Worm (Caenorhabditis elegans) whole organism, L4 larva: ENCODE measurements around the gene T25D3.4.

Source experiments
- D1046.2 ChIP-seq: fragments of 200-800 bp; sonication (Bioruptor generic); IDR thresholded peaks from 2 replicates; pipeline ENCODE4 v1.3.6; 2022; ENCODE audit warnings: missing genetic modification characterization, missing compliant biosample characterization
- F10B5.3 ChIP-seq: sonication (generic microtip); optimal IDR thresholded peaks from 2 replicates; lab custom pipeline; 2016; ENCODE audit warnings: mild to moderate bottlenecking, missing genetic modification characterization, missing compliant biosample characterization
- F26F4.8 ChIP-seq: fragments of 200-800 bp; sonication (Bioruptor generic); conservative IDR thresholded peaks from 2 replicates; pipeline ENCODE4 v1.3.6; 2022; ENCODE audit warnings: missing genetic modification characterization, missing compliant biosample characterization
- F37D6.2 ChIP-seq: sonication (generic microtip); optimal IDR thresholded peaks from 2 replicates; lab custom pipeline; 2016; ENCODE audit warnings: mild to moderate bottlenecking, missing genetic modification characterization, missing compliant biosample characterization
- F44E2.7 ChIP-seq: fragments of 200-800 bp; sonication (Bioruptor generic); IDR thresholded peaks from 2 replicates; pipeline ENCODE4 v2.1.2; 2022; ENCODE audit warnings: missing genetic modification characterization, missing compliant biosample characterization
- R02D3.7 ChIP-seq: fragments of 150-350 bp; sonication (generic microtip); optimal IDR thresholded peaks from 3 replicates; lab custom pipeline; 2014; ENCODE audit warnings: missing biosample characterization, missing genetic modification characterization
- T20F7.1 ChIP-seq: fragments of 200-800 bp; sonication (Bioruptor generic); optimal IDR thresholded peaks from 2 replicates; lab custom pipeline; 2018; ENCODE audit warnings: mild to moderate bottlenecking, missing genetic modification characterization, missing compliant biosample characterization
- Y105C5A.15 ChIP-seq: fragments of 200-800 bp; sonication (Bioruptor generic); IDR thresholded peaks from 2 replicates; pipeline ENCODE4 v1.3.6; 2022; ENCODE audit warnings: missing genetic modification characterization, missing compliant biosample characterization
- Y5F2A.4 ChIP-seq: fragments of 200-800 bp; sonication (Bioruptor generic); optimal IDR thresholded peaks from 2 replicates; lab custom pipeline; 2018; ENCODE audit warnings: mild to moderate bottlenecking, missing genetic modification characterization, missing compliant biosample characterization
- Y75B8A.6 ChIP-seq: fragments of 200-800 bp; sonication (Bioruptor generic); IDR thresholded peaks from 2 replicates; pipeline ENCODE4 v1.3.6; 2022; ENCODE audit warnings: missing genetic modification reagents, missing genetic modification characterization, missing compliant biosample characterization
- ZK337.2 ChIP-seq: fragments of 200-800 bp; sonication (Bioruptor generic); IDR thresholded peaks from 2 replicates; pipeline ENCODE4 v1.3.6; 2022; ENCODE audit warnings: missing genetic modification reagents, missing genetic modification characterization, missing compliant biosample characterization
- ZK546.5 ChIP-seq, 2 experiments: sonication (generic microtip); optimal IDR thresholded peaks; 2 replicates each; lab custom pipeline; 2017; ENCODE audit warnings: missing biosample characterization in 2 of 2, missing genetic modification characterization in 2 of 2
- aha-1 ChIP-seq: fragments of 150-350 bp; peaks from one replicate; lab custom pipeline; 2014; ENCODE audit warnings: missing biosample characterization, missing genetic modification characterization
- ama-1 ChIP-seq: fragments of 150-350 bp; optimal IDR thresholded peaks from 2 replicates; lab custom pipeline; 2014; ENCODE audit warnings: inconsistent platforms, mixed read lengths
- ceh-28 ChIP-seq: fragments of 150-350 bp; optimal IDR thresholded peaks from 2 replicates; lab custom pipeline; 2014; ENCODE audit warnings: missing biosample characterization, missing genetic modification reagents, missing genetic modification characterization
- ceh-82 ChIP-seq: sonication (generic microtip); optimal IDR thresholded peaks from 2 replicates; lab custom pipeline; 2017; ENCODE audit warnings: missing biosample characterization, missing genetic modification characterization
- cey-2 ChIP-seq: sonication (generic microtip); optimal IDR thresholded peaks from 3 replicates; lab custom pipeline; 2017; ENCODE audit warnings: missing genetic modification characterization, mild to moderate bottlenecking, missing compliant biosample characterization, antibody characterized with exemption, borderline replicate concordance; ENCODE audit not compliant: insufficient read depth
- daf-12 ChIP-seq: fragments of 150-350 bp; optimal IDR thresholded peaks from 2 replicates; lab custom pipeline; 2014; ENCODE audit warnings: missing biosample characterization, missing genetic modification reagents, missing genetic modification characterization
- daf-19 ChIP-seq: fragments of 200-800 bp; sonication (Bioruptor generic); conservative IDR thresholded peaks from 2 replicates; pipeline ENCODE4 v1.3.6; 2022; ENCODE audit warnings: missing genetic modification characterization, missing compliant biosample characterization
- dmd-6 ChIP-seq: fragments of 200-800 bp; sonication (Bioruptor generic); IDR thresholded peaks from 2 replicates; pipeline ENCODE4 v1.3.6; 2022; ENCODE audit warnings: missing genetic modification reagents, missing genetic modification characterization, missing compliant biosample characterization
- dmd-8 ChIP-seq: fragments of 200-800 bp; sonication (Bioruptor generic); IDR thresholded peaks from 2 replicates; pipeline ENCODE4 v1.3.6; 2022; ENCODE audit warnings: missing genetic modification characterization, missing compliant biosample characterization
- dmd-9 ChIP-seq: fragments of 200-800 bp; sonication (Bioruptor generic); IDR thresholded peaks from 2 replicates; pipeline ENCODE4 v1.3.6; 2022; ENCODE audit warnings: missing genetic modification reagents, missing genetic modification characterization, missing compliant biosample characterization
- egl-27 ChIP-seq: sonication (generic microtip); optimal IDR thresholded peaks from 3 replicates; lab custom pipeline; 2017; ENCODE audit warnings: missing biosample characterization, missing genetic modification reagents, missing genetic modification characterization
- fkh-10 ChIP-seq: fragments of 150-350 bp; optimal IDR thresholded peaks from 2 replicates; lab custom pipeline; 2014; ENCODE audit warnings: missing biosample characterization, missing genetic modification reagents, missing genetic modification characterization
- gei-8 ChIP-seq: fragments of 200-800 bp; sonication (Bioruptor generic); optimal IDR thresholded peaks from 2 replicates; lab custom pipeline; 2018; ENCODE audit warnings: mild to moderate bottlenecking, missing genetic modification characterization, missing compliant biosample characterization
- hif-1 ChIP-seq, 2 experiments: sonication (generic microtip); optimal IDR thresholded peaks; 2 replicates each; lab custom pipeline; 2016 to 2017; ENCODE audit warnings: missing compliant biosample characterization in 2 of 2, missing genetic modification characterization in 2 of 2, missing genetic modification reagents in 2 of 2, missing genotype in 2 of 2, mild to moderate bottlenecking in 1 of 2
- hlh-11 ChIP-seq: fragments of 200-800 bp; sonication (Bioruptor generic); optimal IDR thresholded peaks from 2 replicates; lab custom pipeline; 2018; ENCODE audit warnings: mild to moderate bottlenecking, missing genetic modification characterization, missing compliant biosample characterization
- hmg-1.1 ChIP-seq: fragments of 200-800 bp; sonication (Bioruptor generic); IDR thresholded peaks from 2 replicates; pipeline ENCODE4 v1.3.6; 2022; ENCODE audit warnings: missing genetic modification reagents, missing genetic modification characterization, missing compliant biosample characterization
- jun-1 ChIP-seq: fragments of 150-350 bp; optimal IDR thresholded peaks from 2 replicates; lab custom pipeline; 2014; ENCODE audit warnings: missing biosample characterization, missing genetic modification reagents, missing genetic modification characterization
- lin-13 ChIP-seq: fragments of 150-350 bp; optimal IDR thresholded peaks from 2 replicates; lab custom pipeline; 2014; ENCODE audit warnings: missing biosample characterization, missing genetic modification reagents, missing genetic modification characterization
- lin-29 ChIP-seq: fragments of 200-800 bp; sonication (Bioruptor generic); IDR thresholded peaks from 2 replicates; pipeline ENCODE4 v1.3.6; 2022; ENCODE audit warnings: missing genetic modification reagents, missing genetic modification characterization, missing compliant biosample characterization
- lir-3 ChIP-seq: sonication (generic microtip); optimal IDR thresholded peaks from 2 replicates; lab custom pipeline; 2016; ENCODE audit warnings: mild to moderate bottlenecking, missing genetic modification characterization, missing compliant biosample characterization
- mep-1 ChIP-seq: fragments of 150-350 bp; sonication (generic microtip); optimal IDR thresholded peaks from 3 replicates; lab custom pipeline; 2014; ENCODE audit warnings: missing biosample characterization, missing genetic modification characterization
- mxl-2 ChIP-seq: fragments of 200-800 bp; sonication (Bioruptor generic); conservative IDR thresholded peaks from 2 replicates; pipeline ENCODE4 v1.3.6; 2022; ENCODE audit warnings: missing genetic modification reagents, missing genetic modification characterization, missing compliant biosample characterization
- mxl-3 ChIP-seq: fragments of 200-800 bp; sonication (Bioruptor generic); optimal IDR thresholded peaks from 2 replicates; lab custom pipeline; 2018; ENCODE audit warnings: mild to moderate bottlenecking, missing genetic modification characterization, missing compliant biosample characterization
- nhr-10 ChIP-seq: fragments of 150-350 bp; optimal IDR thresholded peaks from 2 replicates; lab custom pipeline; 2014; ENCODE audit warnings: missing biosample characterization, missing genetic modification characterization
- nhr-102 ChIP-seq: sonication (generic microtip); optimal IDR thresholded peaks from 2 replicates; lab custom pipeline; 2016; ENCODE audit warnings: mild to moderate bottlenecking, missing genetic modification characterization, moderate library complexity, missing compliant biosample characterization
- nhr-111 ChIP-seq: fragments of 200-800 bp; sonication (Bioruptor generic); optimal IDR thresholded peaks from 2 replicates; lab custom pipeline; 2018; ENCODE audit warnings: mild to moderate bottlenecking, missing genetic modification characterization, missing compliant biosample characterization
- nhr-237 ChIP-seq: sonication (generic microtip); optimal IDR thresholded peaks from 2 replicates; lab custom pipeline; 2017; ENCODE audit warnings: missing biosample characterization, missing genetic modification characterization
- nhr-28 ChIP-seq: fragments of 150-350 bp; optimal IDR thresholded peaks from 2 replicates; lab custom pipeline; 2014; ENCODE audit warnings: missing biosample characterization, missing genetic modification characterization
- nhr-41 ChIP-seq: fragments of 200-800 bp; sonication (Bioruptor generic); IDR thresholded peaks from 2 replicates; pipeline ENCODE4 v1.3.6; 2022; ENCODE audit warnings: missing genetic modification reagents, missing genetic modification characterization, missing compliant biosample characterization
- nhr-77 ChIP-seq: fragments of 150-350 bp; optimal IDR thresholded peaks from 2 replicates; lab custom pipeline; 2014; ENCODE audit warnings: missing biosample characterization, missing genetic modification characterization
- rbr-2 ChIP-seq: sonication (generic microtip); optimal IDR thresholded peaks from 2 replicates; lab custom pipeline; 2016; ENCODE audit warnings: missing genotype, missing genetic modification characterization, missing compliant biosample characterization
- set-16 ChIP-seq: fragments of 200-800 bp; sonication (Bioruptor generic); IDR thresholded peaks from 2 replicates; pipeline ENCODE4 v1.3.6; 2022; ENCODE audit warnings: missing genetic modification reagents, missing genetic modification characterization, missing compliant biosample characterization
- skn-1 ChIP-seq: fragments of 150-350 bp; optimal IDR thresholded peaks from 2 replicates; lab custom pipeline; 2014; ENCODE audit warnings: missing biosample characterization, missing genetic modification characterization
- spr-1 ChIP-seq: sonication (generic microtip); optimal IDR thresholded peaks from 2 replicates; lab custom pipeline; 2016; ENCODE audit warnings: mild to moderate bottlenecking, missing genetic modification characterization, missing compliant biosample characterization
- unc-130 ChIP-seq: sonication (generic microtip); optimal IDR thresholded peaks from 2 replicates; lab custom pipeline; 2016; ENCODE audit warnings: missing genetic modification reagents, missing genetic modification characterization, missing compliant biosample characterization
- unc-39 ChIP-seq: sonication (generic microtip); optimal IDR thresholded peaks from 2 replicates; lab custom pipeline; 2017; ENCODE audit warnings: missing biosample characterization, missing genetic modification characterization
- zfp-3 ChIP-seq: fragments of 200-800 bp; sonication (Bioruptor generic); conservative IDR thresholded peaks from 2 replicates; pipeline ENCODE4 v1.3.6; 2022; ENCODE audit warnings: missing genetic modification reagents, missing genetic modification characterization, missing compliant biosample characterization
- ztf-7 ChIP-seq: fragments of 150-350 bp; optimal IDR thresholded peaks from 2 replicates; lab custom pipeline; 2014; ENCODE audit warnings: missing biosample characterization, missing genetic modification characterization

The T25D3.4 gene

DNA sequence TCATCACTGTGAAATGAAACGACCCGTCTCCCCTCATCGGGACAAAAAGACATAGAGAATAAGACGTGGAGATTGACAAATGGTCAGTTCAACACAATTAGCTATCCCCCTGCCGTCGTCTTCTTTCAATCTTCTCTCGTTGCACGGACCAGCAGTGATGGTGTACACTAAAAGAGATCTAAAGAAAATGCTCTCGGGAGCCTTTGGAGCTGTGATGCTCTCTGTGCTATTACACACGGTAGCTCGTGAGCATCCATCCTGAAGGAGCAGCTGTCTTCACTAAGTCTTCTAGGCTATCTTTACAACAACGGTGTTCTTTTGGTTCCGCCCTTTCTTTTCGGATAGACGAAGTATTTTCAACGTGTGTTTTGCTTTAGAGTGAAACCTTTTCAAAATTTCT, 14.2 kb downstream of the T25D3.4 start:
- no peak for TF ChIP-seq hmg-1.1 (GFP tag; lab: Robert Waterston, UW)
- peak; percentile 45 for TF ChIP-seq hlh-11
- no peak for TF ChIP-seq hif-1 (tag; optimal IDR thresholded peaks at IDR 0.05; lab: Kevin White, UChicago)
- TF ChIP-seq ztf-7 (tag; lab: Kevin White, UChicago) = no peak
- TF ChIP-seq mxl-3 (GFP tag; lab: Kevin White, UChicago) = peak; percentile 8
- TF ChIP-seq, all 104 proteins: peak for 2

DNA sequence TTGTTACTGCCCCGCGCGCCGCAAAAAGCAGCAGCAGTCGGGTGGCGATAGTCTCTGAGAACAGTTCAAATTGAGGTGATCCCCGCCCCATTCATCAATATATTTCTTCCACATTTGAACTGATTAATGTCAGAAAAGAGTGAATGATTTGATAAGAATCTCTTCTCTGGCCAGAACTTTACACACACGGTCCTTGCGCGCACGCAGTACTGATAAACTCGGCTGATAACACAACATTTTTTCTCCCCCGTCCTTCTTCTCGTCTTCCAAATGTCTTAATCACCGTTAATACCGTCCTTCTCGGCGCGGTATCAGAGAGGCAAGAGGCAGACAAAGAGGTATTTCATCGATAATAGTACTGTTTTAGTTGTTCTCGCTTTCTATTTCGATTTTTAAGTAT, 15.1 kb downstream of the T25D3.4 start, which contains the start of gene etr-1:
TSS of gene etr-1 (plus strand) at position 193 of the 400 bp plus-strand sequence.
- TF ChIP-seq unc-130 (GFP tag; lab: Kevin White, UChicago) (no peak), R02D3.7 (tag; lab: Kevin White, UChicago) (no peak), cey-2 (peak; percentile 48), ceh-28 (no peak), D1046.2 (GFP tag; lab: Robert Waterston, UW) (no peak), nhr-102 (no peak), Y5F2A.4 (GFP tag; lab: Kevin White, UChicago) (no peak), F26F4.8 (no peak), F44E2.7 (GFP tag; lab: Robert Waterston, UW) (no peak), F10B5.3 (tag; lab: Kevin White, UChicago) (no peak), set-16 (GFP tag; lab: Robert Waterston, UW) (no peak), dmd-6 (peak; percentile 92), ceh-82 (tag; lab: Kevin White, UChicago) (no peak), ama-1 (lab: Kevin White, UChicago) (peak; percentile 15), nhr-77 (tag; lab: Kevin White, UChicago) (peak; percentile 66), zfp-3 (GFP tag; lab: Robert Waterston, UW) (no peak), F37D6.2 (no peak), daf-19 (GFP tag; lab: Robert Waterston, UW) (no peak), nhr-237 (tag; lab: Kevin White, UChicago) (no peak), dmd-9 (GFP tag; lab: Robert Waterston, UW) (no peak), mxl-3 (GFP tag; lab: Kevin White, UChicago) (peak; percentile 88), daf-12 (tag; lab: Kevin White, UChicago) (no peak), hlh-11 (peak; percentile 94), fkh-10 (GFP tag; lab: Kevin White, UChicago) (no peak), unc-39 (tag; lab: Kevin White, UChicago) (no peak), nhr-41 (GFP tag; lab: Robert Waterston, UW) (peak; percentile 64), lin-29 (GFP tag; lab: Robert Waterston, UW) (no peak), ZK337.2 (GFP tag; lab: Robert Waterston, UW) (no peak), dmd-8 (no peak), hmg-1.1 (GFP tag; lab: Robert Waterston, UW) (0 out of 2 replicates have a peak, but pooled peaks have one; percentile 12), Y105C5A.15 (no peak), hif-1 (tag; optimal IDR thresholded peaks at IDR 0.05; lab: Kevin White, UChicago) (no peak), egl-27 (tag; lab: Kevin White, UChicago) (no peak), Y75B8A.6 (GFP tag; lab: Robert Waterston, UW) (no peak), nhr-111 (GFP tag; lab: Kevin White, UChicago) (no peak), skn-1 (tag; lab: Kevin White, UChicago) (no peak), nhr-28 (tag; lab: Kevin White, UChicago) (peak; percentile 92), ztf-7 (tag; lab: Kevin White, UChicago) (no peak), gei-8 (GFP tag; lab: Kevin White, UChicago) (no peak), mxl-2 (GFP tag; lab: Robert Waterston, UW) (peak; percentile 37; the same call in 1 of the 2 replicates), nhr-10 (tag; lab: Kevin White, UChicago) (no peak), lin-13 (GFP tag; lab: Kevin White, UChicago) (no peak), ZK546.5 (tag; optimal IDR thresholded peaks at IDR 0.05; lab: Kevin White, UChicago) (no peak), T20F7.1 (no peak), mep-1 (tag; lab: Kevin White, UChicago) (peak; percentile 16), spr-1 (tag; lab: Kevin White, UChicago) (no peak), aha-1 (tag; lab: Kevin White, UChicago) (peak; percentile 37), rbr-2 (tag; lab: Kevin White, UChicago) (no peak), jun-1 (tag; lab: Kevin White, UChicago) (peak; percentile 22), lir-3 (tag; lab: Kevin White, UChicago) (no peak)
